Worm (Caenorhabditis elegans): ENCODE measurements around the gene F59F5.5.

Gene F59F5.5

DNA sequence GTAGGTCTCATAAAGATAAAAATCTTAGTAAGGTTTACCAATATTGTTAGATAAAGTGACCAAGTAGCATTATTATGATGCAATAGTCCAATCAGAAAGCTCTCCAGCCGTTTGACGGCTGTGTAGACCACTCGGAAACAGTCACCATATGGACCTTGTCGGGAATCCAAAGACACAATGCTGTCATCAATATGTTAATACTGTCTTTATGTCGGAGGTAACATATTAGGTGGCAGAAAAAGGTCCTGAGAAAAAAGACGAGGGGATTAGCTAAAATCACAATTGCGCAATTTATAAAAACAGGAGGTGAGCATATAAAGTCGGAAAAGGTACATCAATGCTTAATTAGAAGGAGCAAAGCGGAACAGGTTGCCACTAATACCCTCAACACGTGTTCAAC is 37.8 kb upstream of the F59F5.5 start:
- no peak for TF ChIP-seq snpc-4 (GFP tag; optimal IDR thresholded peaks at IDR 0.05)
- no peak for TF ChIP-seq snpc-4 (tag; optimal IDR thresholded peaks at IDR 0.05)
- TF ChIP-seq C06A6.2 (GFP tag; conservative IDR thresholded peaks at IDR 0.05): no peak

DNA sequence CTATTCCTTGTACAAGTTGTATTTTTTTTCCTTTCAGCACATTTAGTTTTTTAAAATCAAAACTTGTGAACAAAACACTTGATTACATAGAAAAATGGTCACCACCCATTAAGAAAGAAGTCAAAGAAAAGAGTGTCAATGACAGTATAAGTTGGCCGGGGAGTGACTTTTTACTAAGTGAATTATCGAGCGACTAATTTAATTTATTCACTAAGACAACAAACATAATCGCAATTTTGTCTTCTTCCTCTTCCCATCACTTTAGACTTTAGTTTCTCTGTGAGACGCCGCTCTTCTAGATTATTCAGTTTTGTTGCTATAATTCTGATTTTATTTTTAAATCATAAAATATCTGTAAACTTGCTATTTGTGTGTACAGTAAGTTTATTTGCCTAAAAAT is 31.8 kb upstream of the F59F5.5 start:
- TF ChIP-seq attf-3 (GFP tag; conservative IDR thresholded peaks at IDR 0.05) (no peak), ztf-26 (tag; optimal IDR thresholded peaks at IDR 0.05) (no peak), B0019.2 (GFP tag; conservative IDR thresholded peaks at IDR 0.05) (no peak), hmg-1.2 (GFP tag; IDR thresholded peaks at IDR 0.05) (no peak), pha-4 (tag; optimal IDR thresholded peaks at IDR 0.05) (no peak), K11D2.4 (GFP tag; IDR thresholded peaks at IDR 0.05) (no peak), F57C9.4 (tag; optimal IDR thresholded peaks at IDR 0.05) (no peak), F52B5.7 (tag; optimal IDR thresholded peaks at IDR 0.05) (no peak), C06A6.2 (GFP tag; conservative IDR thresholded peaks at IDR 0.05) (no peak), ama-1 (optimal IDR thresholded peaks at IDR 0.05) (no peak), ama-1 (GFP tag; optimal IDR thresholded peaks at IDR 0.05) (no peak), rcor-1 (GFP tag; IDR thresholded peaks at IDR 0.05) (no peak), attf-6 (GFP tag; IDR thresholded peaks at IDR 0.05) (no peak), F49E8.2 (tag; optimal IDR thresholded peaks at IDR 0.05; ENCODE audit: insufficient read depth) (no peak)

- TF ChIP-seq hlh-26 (GFP tag; conservative IDR thresholded peaks at IDR 0.05) (no peak), rcor-1 (GFP tag; IDR thresholded peaks at IDR 0.05) (no peak), attf-6 (GFP tag; IDR thresholded peaks at IDR 0.05) (no peak)
These were observed 31.0 kb upstream of the F59F5.5 start for ce11 chrX:10514834-10515233.

- no peak for TF ChIP-seq gei-17 (GFP tag; optimal IDR thresholded peaks at IDR 0.05)
- 0 out of 2 replicates have a peak, but pooled peaks have one; percentile 10 for TF ChIP-seq madf-8 (GFP tag; conservative IDR thresholded peaks at IDR 0.05)
These were observed 29.3 kb upstream of the F59F5.5 start for ce11 chrX:10516549-10516948.

ce11 chrX:10520185-10520584 is 25.6 kb upstream of the F59F5.5 start:
- TF ChIP-seq ztf-6 (GFP tag; IDR thresholded peaks at IDR 0.05): no peak
- TF ChIP-seq unc-62 (GFP tag; optimal IDR thresholded peaks at IDR 0.05): peak; percentile 82

ce11 chrX:10521313-10521712 is 24.5 kb upstream of the F59F5.5 start, which contains the start of gene F14F3.4:
TSS of gene F14F3.4 (minus strand) at chrX:10521413.
- TF ChIP-seq lsy-27 (tag; optimal IDR thresholded peaks at IDR 0.05; ENCODE audit: borderline replicate concordance, insufficient read depth) (no peak), ceh-100 (GFP tag; IDR thresholded peaks at IDR 0.05) (no peak), cebp-1 (GFP tag; IDR thresholded peaks at IDR 0.05) (no peak), cebp-1 (tag; optimal IDR thresholded peaks at IDR 0.05) (no peak), attf-3 (GFP tag; conservative IDR thresholded peaks at IDR 0.05) (no peak), akir-1 (GFP tag; optimal IDR thresholded peaks at IDR 0.05) (no peak), ama-1 (optimal IDR thresholded peaks at IDR 0.05) (no peak), ama-1 (GFP tag; optimal IDR thresholded peaks at IDR 0.05) (no peak), repo-1 (tag; optimal IDR thresholded peaks at IDR 0.05) (no peak), zfh-2 (GFP tag; conservative IDR thresholded peaks at IDR 0.05) (no peak), ztf-22 (GFP tag; optimal IDR thresholded peaks at IDR 0.05) (no peak), mel-28 (tag; optimal IDR thresholded peaks at IDR 0.05; ENCODE audit: borderline replicate concordance) (no peak), K11D2.4 (GFP tag; IDR thresholded peaks at IDR 0.05) (no peak), B0261.1 (tag; optimal IDR thresholded peaks at IDR 0.05) (no peak), gei-17 (GFP tag; optimal IDR thresholded peaks at IDR 0.05) (no peak), ztf-6 (GFP tag; IDR thresholded peaks at IDR 0.05) (no peak), C06A6.2 (GFP tag; conservative IDR thresholded peaks at IDR 0.05) (no peak), rcor-1 (GFP tag; IDR thresholded peaks at IDR 0.05) (no peak), lsl-1 (GFP tag; optimal IDR thresholded peaks at IDR 0.05) (no peak), him-1 (tag; optimal IDR thresholded peaks at IDR 0.05) (no peak), egl-18 (GFP tag; IDR thresholded peaks at IDR 0.05) (no peak)

All from whole organism, young adult.